Worm (Caenorhabditis elegans) whole organism, L2 larva: Measurements from ENCODE around the gene srsx-24.

Source experiments
- dmd-4 ChIP-seq: sonication (generic microtip); optimal IDR thresholded peaks from 2 replicates; lab custom pipeline; 2017; ENCODE audit warnings: missing biosample characterization, missing genetic modification characterization
- lsy-2 ChIP-seq, 2 experiments: fragments of 150-350 bp in 1 of 2; sonication (generic microtip) in 1 of 2; optimal IDR thresholded peaks; 2 replicates each; lab custom pipeline; 2014 to 2017; ENCODE audit warnings: missing biosample characterization in 2 of 2, missing genetic modification characterization in 2 of 2

DNA sequence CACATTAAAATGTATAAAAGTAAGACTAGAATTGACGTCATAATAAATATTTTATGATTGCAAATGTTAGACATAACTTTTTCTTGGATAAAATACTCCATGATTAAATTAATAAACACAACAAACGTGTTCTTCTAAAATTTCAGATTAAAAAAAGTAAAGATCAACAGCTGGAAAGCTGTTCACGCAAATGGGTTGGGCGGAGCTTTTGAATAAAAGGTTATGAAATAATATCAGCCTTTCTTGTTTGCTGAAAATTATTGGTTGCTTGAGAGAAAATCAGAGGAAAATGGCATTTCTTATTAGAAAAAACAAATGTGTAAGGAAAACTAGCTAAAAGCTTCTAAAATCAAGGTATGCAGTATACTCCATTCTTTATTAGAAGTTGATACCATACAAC lies 8.5 kb upstream of the srsx-24 start, which contains the start of gene C02H6.3:
- TF ChIP-seq dmd-4 (tag; lab: Kevin White, UChicago) (no peak), lsy-2 (tag; optimal IDR thresholded peaks at IDR 0.05; lab: Kevin White, UChicago) (no peak)
